Worm (Caenorhabditis elegans) whole organism, midembryonic: ENCODE results near the gene ech-2.

Experiments
- T22C8.4 ChIP-seq: fragments of 200-800 bp; sonication (Bioruptor generic); IDR thresholded peaks from 2 replicates; pipeline ENCODE4 v1.3.6; 2022; ENCODE audit warnings: missing genetic modification characterization, missing compliant biosample characterization
- flt-1 ChIP-seq: fragments of 200-800 bp; sonication (Bioruptor generic); IDR thresholded peaks from 2 replicates; pipeline ENCODE4 v1.3.6; 2022; ENCODE audit warnings: missing genetic modification characterization, missing compliant biosample characterization
- klf-2 ChIP-seq: fragments of 200-800 bp; sonication (Bioruptor generic); conservative IDR thresholded peaks from 2 replicates; pipeline ENCODE4 v1.3.6; 2022; ENCODE audit warnings: missing genetic modification reagents, missing genetic modification characterization, missing compliant biosample characterization
- tab-1 ChIP-seq: fragments of 200-800 bp; sonication (Bioruptor generic); IDR thresholded peaks from 2 replicates; pipeline ENCODE4 v1.3.6; 2022; ENCODE audit warnings: missing genetic modification characterization, missing compliant biosample characterization

DNA sequence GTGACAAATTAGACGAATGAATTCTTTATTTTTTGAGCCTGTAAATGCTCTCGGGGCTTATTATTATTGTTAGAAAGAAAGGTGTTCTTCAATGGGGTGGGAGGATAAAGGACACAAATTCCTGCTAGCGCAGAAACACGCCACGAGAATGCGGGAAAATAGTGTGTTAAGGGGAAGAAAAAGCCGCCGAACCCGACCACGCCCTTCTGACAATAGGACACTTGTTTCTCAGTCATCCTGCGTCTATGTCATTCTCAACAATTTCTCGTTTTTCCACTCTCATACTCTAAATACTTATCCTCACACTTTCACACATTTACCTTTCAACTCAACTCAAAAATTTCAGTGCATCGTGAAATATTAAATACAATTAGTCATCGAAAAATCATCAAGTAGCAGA is 42.2 kb downstream of the ech-2 start, which contains the start of gene M117.1:
- TF ChIP-seq klf-2 (GFP tag; lab: Robert Waterston, UW) (no peak), T22C8.4 (no peak), tab-1 (no peak), flt-1 (GFP tag; lab: Robert Waterston, UW) (no peak)
